Fruit fly (Drosophila melanogaster) whole organism, embryonic: ENCODE data around the gene CG12321.
A peak's percentile ranks its signal among the peaks of the same experiment; 100 is the strongest.

Experiments used
- CG10147 ChIP-seq: fragments of 200-800 bp; sonication (Bioruptor generic); optimal IDR thresholded peaks from 2 replicates; lab custom pipeline; 2019; ENCODE audit warnings: missing biosample characterization, mild to moderate bottlenecking, missing genetic modification characterization, moderate library complexity
- CG12219 ChIP-seq: fragments of 200-800 bp; sonication (Bioruptor generic); optimal IDR thresholded peaks from 3 replicates; lab custom pipeline; 2018; ENCODE audit warnings: missing biosample characterization, mild to moderate bottlenecking, missing genetic modification characterization
- CG12236 ChIP-seq: fragments of 200-800 bp; sonication (Bioruptor generic); optimal IDR thresholded peaks from 2 replicates; lab custom pipeline; 2016; ENCODE audit warnings: missing biosample characterization, missing genetic modification characterization
- CG12769 ChIP-seq: fragments of 200-800 bp; sonication (Bioruptor generic); optimal IDR thresholded peaks from 2 replicates; lab custom pipeline; 2019; ENCODE audit warnings: missing biosample characterization, mild to moderate bottlenecking, missing genetic modification characterization, moderate library complexity
- CG15011 ChIP-seq: fragments of 200-800 bp; sonication (Bioruptor generic); optimal IDR thresholded peaks from 3 replicates; lab custom pipeline; 2018; ENCODE audit warnings: missing biosample characterization, mild to moderate bottlenecking, missing genetic modification characterization
- CG1647 ChIP-seq: fragments of 200-800 bp; sonication (Bioruptor generic); optimal IDR thresholded peaks from 3 replicates; lab custom pipeline; 2016; ENCODE audit warnings: missing biosample characterization, missing genetic modification characterization
- CG16863 ChIP-seq: fragments of 200-800 bp; sonication (Bioruptor generic); optimal IDR thresholded peaks from 3 replicates; lab custom pipeline; 2016; ENCODE audit warnings: missing biosample characterization, missing genetic modification characterization
- CG17912 ChIP-seq: fragments of 200-800 bp; sonication (Bioruptor generic); optimal IDR thresholded peaks from 2 replicates; lab custom pipeline; 2018; ENCODE audit warnings: missing biosample characterization, mild to moderate bottlenecking, missing genetic modification characterization
- CG30020 ChIP-seq: fragments of 200-800 bp; optimal IDR thresholded peaks from 2 replicates; lab custom pipeline; 2019; ENCODE audit warnings: missing biosample characterization, mild to moderate bottlenecking, missing genetic modification characterization, moderate library complexity
- CG31224 ChIP-seq: fragments of 200-800 bp; sonication (Bioruptor generic); IDR thresholded peaks from 2 replicates; pipeline ENCODE4 v1.3.6; 2022; ENCODE audit warnings: missing biosample characterization, missing genetic modification characterization
- CG33557 ChIP-seq: fragments of 200-800 bp; sonication (Bioruptor generic); optimal IDR thresholded peaks from 2 replicates; lab custom pipeline; 2019; ENCODE audit warnings: missing biosample characterization, mild to moderate bottlenecking, missing genetic modification characterization, moderate library complexity
- CG3995 ChIP-seq: fragments of 200-800 bp; sonication (Bioruptor generic); optimal IDR thresholded peaks from 3 replicates; lab custom pipeline; 2016; ENCODE audit warnings: missing biosample characterization, missing genetic modification characterization
- CG43689 ChIP-seq: fragments of 200-800 bp; sonication (Bioruptor generic); IDR thresholded peaks from 2 replicates; pipeline ENCODE4 v1.3.6; 2022; ENCODE audit warnings: missing biosample characterization, missing genetic modification characterization
- CG6254 ChIP-seq: fragments of 200-800 bp; sonication (Bioruptor generic); optimal IDR thresholded peaks from 3 replicates; lab custom pipeline; 2017; ENCODE audit warnings: mild to moderate bottlenecking, missing biosample characterization, missing genetic modification reagents, missing genetic modification characterization
- CG6765 ChIP-seq: fragments of 200-800 bp; sonication (Bioruptor generic); optimal IDR thresholded peaks from 3 replicates; lab custom pipeline; 2017; ENCODE audit warnings: missing biosample characterization, mild to moderate bottlenecking, missing genetic modification characterization
- CG8089 ChIP-seq: fragments of 200-800 bp; sonication (Bioruptor generic); optimal IDR thresholded peaks from 3 replicates; lab custom pipeline; 2016; ENCODE audit warnings: missing biosample characterization, missing genetic modification characterization
- CG8924 ChIP-seq: fragments of 200-800 bp; optimal IDR thresholded peaks from 3 replicates; lab custom pipeline; 2019; ENCODE audit warnings: missing biosample characterization, mild to moderate bottlenecking, missing genetic modification characterization, moderate library complexity
- CG9932 ChIP-seq: fragments of 200-800 bp; sonication (Bioruptor generic); IDR thresholded peaks from 2 replicates; pipeline ENCODE4 v1.3.6; 2022; ENCODE audit warnings: missing biosample characterization, missing genetic modification characterization
- Chrac-16 ChIP-seq: fragments of 200-800 bp; sonication (Bioruptor generic); optimal IDR thresholded peaks from 3 replicates; lab custom pipeline; 2016; ENCODE audit warnings: missing biosample characterization, missing genetic modification characterization
- Deaf1 ChIP-seq: fragments of 200-800 bp; optimal IDR thresholded peaks from 3 replicates; lab custom pipeline; 2019; ENCODE audit warnings: missing biosample characterization, mild to moderate bottlenecking, missing genetic modification characterization, moderate library complexity
- E2f1 ChIP-seq: fragments of 200-800 bp; sonication (Bioruptor generic); IDR thresholded peaks from 2 replicates; pipeline ENCODE4 v1.3.6; 2022; ENCODE audit warnings: missing biosample characterization, missing genetic modification characterization
- HHEX ChIP-seq: fragments of 200-800 bp; sonication (Bioruptor generic); optimal IDR thresholded peaks from 3 replicates; lab custom pipeline; 2017; ENCODE audit warnings: missing biosample characterization, mild to moderate bottlenecking, missing genetic modification characterization, missing genetic modification reagents
- NC2α ChIP-seq: fragments of 200-800 bp; sonication (Bioruptor generic); optimal IDR thresholded peaks from 2 replicates; lab custom pipeline; 2016; ENCODE audit warnings: missing biosample characterization, missing genetic modification characterization
- Optix ChIP-seq: fragments of 200-800 bp; sonication (Bioruptor generic); IDR thresholded peaks from 3 replicates; pipeline ENCODE4 v1.3.6; 2022; ENCODE audit warnings: missing biosample characterization, missing genetic modification characterization
- Ptx1 ChIP-seq: fragments of 200-800 bp; sonication (Bioruptor generic); IDR thresholded peaks from 2 replicates; pipeline ENCODE4 v1.3.6; 2022; ENCODE audit warnings: missing biosample characterization, missing genetic modification characterization
- Spps ChIP-seq: fragments of 200-800 bp; sonication (Bioruptor generic); optimal IDR thresholded peaks from 2 replicates; lab custom pipeline; 2018; ENCODE audit warnings: missing biosample characterization, mild to moderate bottlenecking, missing genetic modification characterization
- Sry-δ ChIP-seq: fragments of 200-800 bp; sonication (Bioruptor generic); optimal IDR thresholded peaks from 2 replicates; lab custom pipeline; 2016; ENCODE audit warnings: missing biosample characterization, missing genetic modification characterization
- al ChIP-seq: fragments of 200-800 bp; sonication (Bioruptor generic); IDR thresholded peaks from 2 replicates; pipeline ENCODE4 v1.3.6; 2022; ENCODE audit warnings: missing biosample characterization, missing genetic modification characterization
- aop ChIP-seq: fragments of 200-800 bp; sonication (Bioruptor generic); IDR thresholded peaks from 2 replicates; pipeline ENCODE4 v1.3.6; 2022; ENCODE audit warnings: missing biosample characterization, missing genetic modification characterization
- ara ChIP-seq: fragments of 200-800 bp; sonication (Bioruptor generic); IDR thresholded peaks from 2 replicates; pipeline ENCODE4 v1.3.6; 2022; ENCODE audit warnings: missing biosample characterization, missing genetic modification characterization
- disco-r ChIP-seq: fragments of 200-800 bp; sonication (Bioruptor generic); optimal IDR thresholded peaks from 2 replicates; lab custom pipeline; 2016; ENCODE audit warnings: missing biosample characterization, missing genetic modification characterization
- dm ChIP-seq: fragments of 200-800 bp; sonication (Bioruptor generic); optimal IDR thresholded peaks from 3 replicates; lab custom pipeline; 2016; ENCODE audit warnings: missing biosample characterization, missing genetic modification characterization
- ems ChIP-seq: fragments of 200-800 bp; sonication (Bioruptor generic); optimal IDR thresholded peaks from 3 replicates; lab custom pipeline; 2016; ENCODE audit warnings: missing biosample characterization, missing genetic modification characterization
- fd64A ChIP-seq: fragments of 200-800 bp; sonication (Bioruptor generic); optimal IDR thresholded peaks from 3 replicates; lab custom pipeline; 2018; ENCODE audit warnings: missing biosample characterization, mild to moderate bottlenecking, missing genetic modification characterization
- her ChIP-seq: fragments of 200-800 bp; sonication (Bioruptor generic); optimal IDR thresholded peaks from 2 replicates; lab custom pipeline; 2016; ENCODE audit warnings: missing biosample characterization, missing genetic modification characterization
- klu ChIP-seq: fragments of 200-800 bp; sonication (Bioruptor generic); IDR thresholded peaks from 2 replicates; pipeline ENCODE4 v1.3.6; 2022; ENCODE audit warnings: missing biosample characterization, missing genetic modification characterization
- lab ChIP-seq: fragments of 200-800 bp; sonication (Bioruptor generic); optimal IDR thresholded peaks from 3 replicates; lab custom pipeline; 2017; ENCODE audit warnings: missing biosample characterization, missing genetic modification characterization, mild to moderate bottlenecking, moderate library complexity, missing genetic modification reagents
- lov ChIP-seq, 2 experiments: fragments of 200-800 bp in 1 of 2; fragments of >200 bp in 1 of 2; sonication (Bioruptor generic) in 1 of 2; IDR thresholded peaks in 1 of 2; optimal IDR thresholded peaks in 1 of 2; 2 replicates in 1 of 2; 3 replicates in 1 of 2; pipeline versions ENCODE4 v1.3.6 to Lab custom; 2017 to 2022; ENCODE audit warnings: missing biosample characterization in 1 of 2, missing genetic modification characterization in 1 of 2
- mirr ChIP-seq: fragments of 200-800 bp; sonication (Bioruptor generic); optimal IDR thresholded peaks from 3 replicates; lab custom pipeline; 2018; ENCODE audit warnings: missing biosample characterization, mild to moderate bottlenecking, missing genetic modification characterization
- nom ChIP-seq: fragments of 200-800 bp; sonication (Bioruptor generic); optimal IDR thresholded peaks from 2 replicates; lab custom pipeline; 2017; ENCODE audit warnings: missing biosample characterization, missing genetic modification characterization, mild to moderate bottlenecking, moderate library complexity, missing genetic modification reagents
- pan ChIP-seq, 4 experiments: fragments of >200 bp in 3 of 4; fragments of 200-800 bp in 1 of 4; sonication (Bioruptor generic) in 1 of 4; optimal IDR thresholded peaks in 3 of 4; IDR thresholded peaks in 1 of 4; 2 replicates each; pipeline versions ENCODE4 v1.3.6 to Lab custom; 2017 to 2022; ENCODE audit warnings: missing biosample characterization in 2 of 4, missing genetic modification characterization in 2 of 4, mixed read lengths in 1 of 4
- sens-2 ChIP-seq: fragments of 200-800 bp; sonication (Bioruptor generic); IDR thresholded peaks from 2 replicates; pipeline ENCODE4 v1.3.6; 2022; ENCODE audit warnings: missing biosample characterization, missing genetic modification characterization
- seq ChIP-seq: fragments of 200-800 bp; sonication (Bioruptor generic); IDR thresholded peaks from 2 replicates; pipeline ENCODE4 v1.3.6; 2022; ENCODE audit warnings: missing biosample characterization, missing genetic modification characterization
- sr ChIP-seq: fragments of 200-800 bp; sonication (Bioruptor generic); IDR thresholded peaks from 3 replicates; pipeline ENCODE4 v1.3.6; 2022; ENCODE audit warnings: missing biosample characterization, missing genetic modification characterization
- tap ChIP-seq: fragments of 200-800 bp; optimal IDR thresholded peaks from 3 replicates; lab custom pipeline; 2019; ENCODE audit warnings: missing biosample characterization, mild to moderate bottlenecking, missing genetic modification characterization, moderate library complexity
- tio ChIP-seq: fragments of 200-800 bp; sonication (Bioruptor generic); optimal IDR thresholded peaks from 2 replicates; lab custom pipeline; 2017; ENCODE audit warnings: missing biosample characterization, missing genetic modification characterization, inconsistent platforms
- tx ChIP-seq: fragments of 200-800 bp; sonication (Bioruptor generic); optimal IDR thresholded peaks from 2 replicates; lab custom pipeline; 2016; ENCODE audit warnings: missing biosample characterization, missing genetic modification characterization
- vvl ChIP-seq: fragments of 200-800 bp; sonication (Bioruptor generic); IDR thresholded peaks from 2 replicates; pipeline ENCODE4 v1.3.6; 2022; ENCODE audit warnings: missing biosample characterization, missing genetic modification characterization
- zf30C ChIP-seq: fragments of 200-800 bp; sonication (Bioruptor generic); optimal IDR thresholded peaks from 3 replicates; lab custom pipeline; 2018; ENCODE audit warnings: missing biosample characterization, mild to moderate bottlenecking, missing genetic modification characterization
- zfh2 ChIP-seq: fragments of 200-800 bp; sonication (Bioruptor generic); optimal IDR thresholded peaks from 2 replicates; lab custom pipeline; 2016; ENCODE audit warnings: missing biosample characterization, missing genetic modification characterization

The CG12321 gene

DNA sequence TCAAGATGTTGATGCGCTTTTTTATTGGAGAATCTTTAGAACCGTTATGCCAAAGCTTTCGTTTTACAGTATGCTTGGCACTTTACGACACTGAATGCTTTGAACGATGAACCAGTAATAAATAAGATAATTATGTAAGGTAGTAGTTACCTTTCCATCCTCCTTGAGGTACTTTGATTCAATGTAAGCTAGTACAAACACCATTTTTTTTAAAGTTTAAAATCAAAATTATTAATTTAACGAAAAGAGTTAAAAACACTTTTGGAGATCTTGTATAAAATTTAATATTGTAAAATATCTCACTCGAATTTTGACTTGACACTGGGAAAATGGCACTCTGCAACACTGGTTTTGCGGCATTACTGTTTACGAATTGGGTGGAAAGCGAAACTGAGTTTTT lies 3.1 kb downstream of the CG12321 start, which contains the start of the genes Arp5 and CG7208 (continued):
- TF ChIP-seq CG6765 (peak; percentile 34), CG12769 (tag; lab: Kevin White, UChicago) (no peak), CG3995 (GFP tag; lab: Kevin White, UChicago) (peak; percentile 34), zfh2 (GFP tag; lab: Kevin White, UChicago) (peak; percentile 63), CG17912 (GFP tag; lab: Kevin White, UChicago) (no peak), ara (GFP tag; lab: Robert Waterston, UW) (0 out of 2 replicates have a peak, but pooled peaks have one; percentile 31), CG10147 (GFP tag; lab: Kevin White, UChicago) (peak; percentile 59), lov (optimal IDR thresholded peaks at IDR 0.05; lab: Kevin White, UChicago) (no peak), lov (GFP tag; IDR thresholded peaks at IDR 0.05; lab: Robert Waterston, UW) (no peak), CG12219 (peak; percentile 7), Sry-δ (GFP tag; lab: Kevin White, UChicago) (peak; percentile 32), CG6254 (GFP tag; lab: Kevin White, UChicago) (peak; percentile 16), CG43689 (GFP tag; lab: Robert Waterston, UW) (no peak), klu (GFP tag; lab: Robert Waterston, UW) (peak; percentile 60; the same call in 1 of the 2 replicates), lab (GFP tag; lab: Kevin White, UChicago) (no peak), fd64A (GFP tag; lab: Kevin White, UChicago) (no peak), Optix (no peak), NC2α (peak; percentile 6), tio (GFP tag; lab: Kevin White, UChicago) (no peak), CG8089 (GFP tag; lab: Kevin White, UChicago) (no peak), CG1647 (GFP tag; lab: Kevin White, UChicago) (peak; percentile 51), CG30020 (tag; lab: Kevin White, UChicago) (no peak), sr (GFP tag; lab: Robert Waterston, UW) (no peak), CG9932 (GFP tag; lab: Robert Waterston, UW) (peak; percentile 88), ems (peak; percentile 73), vvl (GFP tag; lab: Robert Waterston, UW) (peak; percentile 57), CG15011 (GFP tag; lab: Kevin White, UChicago) (no peak), zf30C (GFP tag; lab: Kevin White, UChicago) (no peak), nom (GFP tag; lab: Kevin White, UChicago) (no peak), aop (no peak), CG16863 (peak; percentile 30), pan (optimal IDR thresholded peaks at IDR 0.05; lab: Kevin White, UChicago) (no peak), pan (GFP tag; optimal IDR thresholded peaks at IDR 0.05 in 1 of 2, IDR thresholded peaks at IDR 0.05 in 1 of 2) (peak in 1 of 2 experiments; percentile 71), mirr (GFP tag; lab: Kevin White, UChicago) (no peak), CG33557 (GFP tag; lab: Kevin White, UChicago) (peak; percentile 19), CG8924 (tag; lab: Kevin White, UChicago) (peak; percentile 65), Chrac-16 (peak; percentile 78), Ptx1 (GFP tag; lab: Robert Waterston, UW) (peak; percentile 62), Deaf1 (no peak), al (GFP tag; lab: Robert Waterston, UW) (peak; percentile 72), E2f1 (GFP tag; lab: Robert Waterston, UW) (0 out of 2 replicates have a peak, but pooled peaks have one; percentile 30), seq (GFP tag; lab: Robert Waterston, UW) (no peak; the same call in 1 of the 2 replicates), dm (peak; percentile 5), CG31224 (GFP tag; lab: Robert Waterston, UW) (peak; percentile 35; the same call in 1 of the 2 replicates), CG12236 (GFP tag; lab: Kevin White, UChicago) (no peak), tx (GFP tag; lab: Kevin White, UChicago) (peak; percentile 41), HHEX (peak; percentile 61), her (peak; percentile 8), disco-r (GFP tag; lab: Kevin White, UChicago) (peak; percentile 11), Spps (tag; lab: Kevin White, UChicago) (peak; percentile 29), tap (peak; percentile 53), sens-2 (GFP tag; lab: Robert Waterston, UW) (no peak)
